Fruit fly (Drosophila melanogaster) whole organism, embryonic: ENCODE measurements around the gene Mbs.

ENCODE experiments used
- Aef1 ChIP-seq: fragments of 200-800 bp; sonication (Bioruptor generic); IDR thresholded peaks from 3 replicates; pipeline ENCODE4 v1.3.6; 2022; ENCODE audit warnings: missing biosample characterization, missing genetic modification characterization
- CG10654 ChIP-seq: fragments of 200-800 bp; sonication (Bioruptor generic); optimal IDR thresholded peaks from 2 replicates; lab custom pipeline; 2016; ENCODE audit warnings: missing biosample characterization, missing genetic modification characterization
- CG11504 ChIP-seq: fragments of 200-800 bp; sonication (Bioruptor generic); optimal IDR thresholded peaks from 3 replicates; lab custom pipeline; 2019; ENCODE audit warnings: missing biosample characterization, mild to moderate bottlenecking, missing genetic modification characterization, moderate library complexity
- CG11695 ChIP-seq: fragments of 200-800 bp; sonication (Bioruptor generic); IDR thresholded peaks from 3 replicates; pipeline ENCODE4 v1.3.6; 2022; ENCODE audit warnings: missing biosample characterization, missing genetic modification characterization
- CG12236 ChIP-seq: fragments of 200-800 bp; sonication (Bioruptor generic); optimal IDR thresholded peaks from 2 replicates; lab custom pipeline; 2016; ENCODE audit warnings: missing biosample characterization, missing genetic modification characterization
- CG12744 ChIP-seq: fragments of 200-800 bp; sonication (Bioruptor generic); optimal IDR thresholded peaks from 2 replicates; lab custom pipeline; 2016; ENCODE audit warnings: missing biosample characterization, missing genetic modification characterization
- CG13123 ChIP-seq: fragments of 200-800 bp; sonication (Bioruptor generic); optimal IDR thresholded peaks from 2 replicates; lab custom pipeline; 2016; ENCODE audit warnings: missing biosample characterization, missing genetic modification characterization
- CG14050 ChIP-seq: fragments of 200-800 bp; sonication (Bioruptor generic); IDR thresholded peaks from 3 replicates; pipeline ENCODE4 v1.3.6; 2022; ENCODE audit warnings: missing biosample characterization, missing genetic modification characterization
- CG15479 ChIP-seq: fragments of 200-800 bp; sonication (Bioruptor generic); optimal IDR thresholded peaks from 3 replicates; lab custom pipeline; 2019; ENCODE audit warnings: missing biosample characterization, mild to moderate bottlenecking, missing genetic modification characterization, moderate library complexity
- CG17385 ChIP-seq: fragments of 200-800 bp; sonication (Bioruptor generic); optimal IDR thresholded peaks from 3 replicates; lab custom pipeline; 2018; ENCODE audit warnings: missing biosample characterization, mild to moderate bottlenecking, missing genetic modification characterization
- CG17568 ChIP-seq: fragments of 200-800 bp; sonication (Bioruptor generic); optimal IDR thresholded peaks from 2 replicates; lab custom pipeline; 2018; ENCODE audit warnings: missing biosample characterization, mild to moderate bottlenecking, missing genetic modification characterization, moderate library complexity
- CG17612 ChIP-seq: fragments of 200-800 bp; sonication (Bioruptor generic); IDR thresholded peaks from 2 replicates; pipeline ENCODE4 v1.3.6; 2022; ENCODE audit warnings: missing biosample characterization, missing genetic modification characterization
- CG17829 ChIP-seq: fragments of 200-800 bp; optimal IDR thresholded peaks from 2 replicates; lab custom pipeline; 2019; ENCODE audit warnings: missing biosample characterization, mild to moderate bottlenecking, missing genetic modification characterization, moderate library complexity
- CG17912 ChIP-seq: fragments of 200-800 bp; sonication (Bioruptor generic); optimal IDR thresholded peaks from 2 replicates; lab custom pipeline; 2018; ENCODE audit warnings: missing biosample characterization, mild to moderate bottlenecking, missing genetic modification characterization
- CG2129 ChIP-seq: fragments of 200-800 bp; sonication (Bioruptor generic); IDR thresholded peaks from 2 replicates; pipeline ENCODE4 v1.3.6; 2022; ENCODE audit warnings: missing biosample characterization, missing genetic modification characterization; ENCODE audit not compliant: partially characterized antibody
- CG2678 ChIP-seq: fragments of 200-800 bp; sonication (Bioruptor generic); optimal IDR thresholded peaks from 3 replicates; lab custom pipeline; 2019; ENCODE audit warnings: missing biosample characterization, mild to moderate bottlenecking, missing genetic modification characterization, moderate library complexity
- CG2875 ChIP-seq: fragments of 200-800 bp; sonication (Bioruptor generic); optimal IDR thresholded peaks from 2 replicates; lab custom pipeline; 2017; ENCODE audit warnings: missing biosample characterization, mild to moderate bottlenecking, missing genetic modification characterization, missing genetic modification reagents
- CG4360 ChIP-seq: fragments of 200-800 bp; sonication (Bioruptor generic); IDR thresholded peaks from 2 replicates; pipeline ENCODE4 v1.3.6; 2022; ENCODE audit warnings: missing biosample characterization, missing genetic modification characterization
- CG4404 ChIP-seq: fragments of 200-800 bp; sonication (Bioruptor generic); IDR thresholded peaks from 2 replicates; pipeline ENCODE4 v1.3.6; 2022; ENCODE audit warnings: missing biosample characterization, missing genetic modification characterization
- CG4730 ChIP-seq: fragments of 200-800 bp; sonication (Bioruptor generic); IDR thresholded peaks from 2 replicates; pipeline ENCODE4 v1.3.6; 2022; ENCODE audit warnings: missing biosample characterization, missing genetic modification characterization
- CG5180 ChIP-seq: fragments of 200-800 bp; sonication (Bioruptor generic); optimal IDR thresholded peaks from 3 replicates; lab custom pipeline; 2017; ENCODE audit warnings: missing biosample characterization, missing genetic modification characterization, mild to moderate bottlenecking, moderate library complexity, missing genetic modification reagents
- CG7839 ChIP-seq: fragments of 200-800 bp; sonication (Bioruptor generic); optimal IDR thresholded peaks from 3 replicates; lab custom pipeline; 2018; ENCODE audit warnings: missing biosample characterization, mild to moderate bottlenecking, missing genetic modification characterization, moderate library complexity
- Drgx ChIP-seq: fragments of 200-800 bp; sonication (Bioruptor generic); IDR thresholded peaks from 2 replicates; pipeline ENCODE4 v1.3.6; 2022; ENCODE audit warnings: missing biosample characterization, missing genetic modification characterization
- ERR ChIP-seq: fragments of 200-800 bp; sonication (Bioruptor generic); optimal IDR thresholded peaks from 2 replicates; lab custom pipeline; 2016; ENCODE audit warnings: missing biosample characterization, missing genetic modification characterization
- Eip74EF ChIP-seq, 2 experiments: fragments of 200-800 bp in 1 of 2; fragments of >200 bp in 1 of 2; sonication (Bioruptor generic) in 1 of 2; optimal IDR thresholded peaks; 2 replicates each; lab custom pipeline; 2017 to 2019; ENCODE audit warnings: missing biosample characterization in 2 of 2, missing genetic modification characterization in 2 of 2, mild to moderate bottlenecking in 1 of 2, moderate library complexity in 1 of 2
- Fer3 ChIP-seq: fragments of 200-800 bp; sonication (Bioruptor generic); optimal IDR thresholded peaks from 2 replicates; lab custom pipeline; 2018; ENCODE audit warnings: missing biosample characterization, mild to moderate bottlenecking, missing genetic modification characterization, moderate library complexity
- H2.0 ChIP-seq: fragments of 200-800 bp; sonication (Bioruptor generic); IDR thresholded peaks from 2 replicates; pipeline ENCODE4 v1.3.6; 2022; ENCODE audit warnings: missing biosample characterization, missing genetic modification characterization
- HHEX ChIP-seq: fragments of 200-800 bp; sonication (Bioruptor generic); optimal IDR thresholded peaks from 3 replicates; lab custom pipeline; 2017; ENCODE audit warnings: missing biosample characterization, mild to moderate bottlenecking, missing genetic modification characterization, missing genetic modification reagents
- Hmx ChIP-seq: fragments of 200-800 bp; sonication (Bioruptor generic); optimal IDR thresholded peaks from 2 replicates; lab custom pipeline; 2016; ENCODE audit warnings: missing biosample characterization, missing genetic modification characterization
- Hr78 ChIP-seq, 2 experiments: fragments of 200-800 bp in 1 of 2; fragments of >200 bp in 1 of 2; sonication (Bioruptor generic) in 1 of 2; optimal IDR thresholded peaks; 2 replicates each; lab custom pipeline; 2017 to 2019; ENCODE audit warnings: missing biosample characterization in 2 of 2, missing genetic modification characterization in 2 of 2, mild to moderate bottlenecking in 1 of 2, moderate library complexity in 1 of 2
- Lim3 ChIP-seq: fragments of 200-800 bp; sonication (Bioruptor generic); IDR thresholded peaks from 2 replicates; pipeline ENCODE4 v1.3.6; 2022; ENCODE audit warnings: missing biosample characterization, missing genetic modification characterization
- Med ChIP-seq: fragments of 200-800 bp; sonication (Bioruptor generic); peaks from one replicate; lab custom pipeline; 2016; ENCODE audit warnings: missing biosample characterization, missing genetic modification characterization, mild to moderate bottlenecking, inconsistent platforms, moderate library complexity
- Meics ChIP-seq: fragments of 200-800 bp; sonication (Bioruptor generic); optimal IDR thresholded peaks from 2 replicates; lab custom pipeline; 2017; ENCODE audit warnings: missing biosample characterization, mild to moderate bottlenecking, missing genetic modification characterization
- Six4 ChIP-seq: fragments of 200-800 bp; sonication (Bioruptor generic); optimal IDR thresholded peaks from 2 replicates; lab custom pipeline; 2016; ENCODE audit warnings: missing biosample characterization, missing genetic modification characterization
- ase ChIP-seq: fragments of 200-800 bp; sonication (Bioruptor generic); IDR thresholded peaks from 3 replicates; pipeline ENCODE4 v1.3.6; 2022; ENCODE audit warnings: missing biosample characterization, missing genetic modification characterization
- ato ChIP-seq: fragments of 200-800 bp; sonication (Bioruptor generic); IDR thresholded peaks from 2 replicates; pipeline ENCODE4 v1.3.6; 2022; ENCODE audit warnings: missing biosample characterization, missing genetic modification characterization; ENCODE audit not compliant: partially characterized antibody
- bab2 ChIP-seq: fragments of 200-800 bp; sonication (Bioruptor generic); optimal IDR thresholded peaks from 2 replicates; lab custom pipeline; 2016; ENCODE audit warnings: missing biosample characterization, missing genetic modification characterization
- cato ChIP-seq: fragments of 200-800 bp; sonication (Bioruptor generic); optimal IDR thresholded peaks from 2 replicates; lab custom pipeline; 2016; ENCODE audit warnings: missing biosample characterization, missing genetic modification characterization, borderline replicate concordance
- chn ChIP-seq: fragments of 200-800 bp; sonication (Bioruptor generic); optimal IDR thresholded peaks from 2 replicates; lab custom pipeline; 2016; ENCODE audit warnings: missing biosample characterization, missing genetic modification characterization
- dm ChIP-seq: fragments of 200-800 bp; sonication (Bioruptor generic); optimal IDR thresholded peaks from 3 replicates; lab custom pipeline; 2016; ENCODE audit warnings: missing biosample characterization, missing genetic modification characterization
- en ChIP-seq: fragments of 200-800 bp; sonication (Bioruptor generic); optimal IDR thresholded peaks from 2 replicates; lab custom pipeline; 2016; ENCODE audit warnings: missing biosample characterization, missing genetic modification characterization
- ind ChIP-seq: fragments of 200-800 bp; sonication (Bioruptor generic); optimal IDR thresholded peaks from 3 replicates; lab custom pipeline; 2016; ENCODE audit warnings: missing biosample characterization, missing genetic modification characterization
- kah ChIP-seq: fragments of 200-800 bp; sonication (Bioruptor generic); optimal IDR thresholded peaks from 2 replicates; lab custom pipeline; 2018; ENCODE audit warnings: missing biosample characterization, mild to moderate bottlenecking, missing genetic modification characterization
- mld ChIP-seq: fragments of 200-800 bp; sonication (Bioruptor generic); IDR thresholded peaks from 3 replicates; pipeline ENCODE4 v1.3.6; 2022; ENCODE audit warnings: missing biosample characterization, missing genetic modification characterization; ENCODE audit not compliant: partially characterized antibody
- nerfin-1 ChIP-seq: fragments of 200-800 bp; sonication (Bioruptor generic); optimal IDR thresholded peaks from 3 replicates; lab custom pipeline; 2019; ENCODE audit warnings: missing biosample characterization, mild to moderate bottlenecking, missing genetic modification characterization, moderate library complexity
- otp ChIP-seq: fragments of 200-800 bp; sonication (Bioruptor generic); IDR thresholded peaks from 3 replicates; pipeline ENCODE4, ENCODE4 v1.3.6; 2022; ENCODE audit warnings: missing biosample characterization, missing genetic modification characterization
- pfk ChIP-seq: fragments of 200-800 bp; sonication (Bioruptor generic); optimal IDR thresholded peaks from 2 replicates; lab custom pipeline; 2018; ENCODE audit warnings: missing biosample characterization, mild to moderate bottlenecking, missing genetic modification characterization, moderate library complexity
- scrt ChIP-seq: fragments of 200-800 bp; sonication (Bioruptor generic); optimal IDR thresholded peaks from 2 replicates; lab custom pipeline; 2018; ENCODE audit warnings: missing biosample characterization, mild to moderate bottlenecking, missing genetic modification characterization, moderate library complexity
- sqz ChIP-seq: fragments of 200-800 bp; sonication (Bioruptor generic); optimal IDR thresholded peaks from 3 replicates; lab custom pipeline; 2018; ENCODE audit warnings: missing biosample characterization, mild to moderate bottlenecking, missing genetic modification characterization
- twi ChIP-seq: fragments of 200-800 bp; optimal IDR thresholded peaks from 2 replicates; lab custom pipeline; 2019; ENCODE audit warnings: missing biosample characterization, mild to moderate bottlenecking, missing genetic modification characterization, moderate library complexity
- zen ChIP-seq: fragments of 200-800 bp; sonication (Bioruptor generic); optimal IDR thresholded peaks from 3 replicates; lab custom pipeline; 2018; ENCODE audit warnings: missing biosample characterization, mild to moderate bottlenecking, missing genetic modification characterization, moderate library complexity

The Mbs gene

DNA sequence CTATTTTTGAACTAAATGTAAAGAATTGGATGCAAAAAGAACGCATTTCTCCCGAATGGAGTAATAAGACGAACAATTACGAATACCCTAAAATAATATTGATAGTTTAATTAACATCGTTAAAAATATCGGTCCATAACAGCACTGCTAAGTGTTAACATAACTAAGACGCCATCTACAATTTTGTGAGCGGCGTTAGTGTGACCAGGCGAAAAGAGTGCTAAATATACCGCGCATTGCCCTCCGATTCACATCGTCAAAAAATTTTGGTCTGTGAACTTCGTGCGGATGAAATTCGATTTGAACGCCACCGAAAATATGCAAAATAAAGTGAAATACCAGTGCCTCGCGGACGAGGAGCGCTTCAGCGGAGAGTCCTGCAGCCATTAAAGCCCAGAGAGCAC is at the start of gene Mbs (continued):
- TF ChIP-seq scrt (GFP tag; lab: Kevin White, UChicago) (no peak), Hr78 (GFP tag; optimal IDR thresholded peaks at IDR 0.05; lab: Kevin White, UChicago) (no peak), CG17612 (no peak), chn (GFP tag; lab: Kevin White, UChicago) (no peak), CG12236 (GFP tag; lab: Kevin White, UChicago) (no peak), Eip74EF (GFP tag; optimal IDR thresholded peaks at IDR 0.05; lab: Kevin White, UChicago) (no peak), otp (no peak), H2.0 (GFP tag; lab: Robert Waterston, UW) (no peak), Fer3 (tag; lab: Kevin White, UChicago) (peak; percentile 33), CG17912 (GFP tag; lab: Kevin White, UChicago) (peak; percentile 48), Six4 (GFP tag; lab: Kevin White, UChicago) (no peak), Drgx (GFP tag; lab: Robert Waterston, UW) (no peak), zen (no peak), CG10654 (no peak), CG4730 (GFP tag; lab: Robert Waterston, UW) (no peak), Aef1 (GFP tag; lab: Robert Waterston, UW) (no peak), CG12744 (no peak), CG13123 (GFP tag; lab: Kevin White, UChicago) (no peak), Meics (GFP tag; lab: Kevin White, UChicago) (peak; percentile 12), CG17829 (tag; lab: Kevin White, UChicago) (peak; percentile 53), CG2678 (tag; lab: Kevin White, UChicago) (peak; percentile 1), HHEX (GFP tag; lab: Kevin White, UChicago) (peak; percentile 12), ato (GFP tag; lab: Robert Waterston, UW) (0 out of 2 replicates have a peak, but pooled peaks have one; percentile 23), CG7839 (tag; lab: Kevin White, UChicago) (peak; percentile 10), CG2129 (GFP tag; lab: Robert Waterston, UW) (peak; percentile 57; the same call in 1 of the 2 replicates), ERR (GFP tag; lab: Kevin White, UChicago) (peak; percentile 1), twi (tag; lab: Kevin White, UChicago) (no peak), sqz (no peak), kah (no peak), CG4404 (GFP tag; lab: Robert Waterston, UW) (no peak), ind (GFP tag; lab: Kevin White, UChicago) (no peak), bab2 (GFP tag; lab: Kevin White, UChicago) (no peak), CG15479 (GFP tag; lab: Kevin White, UChicago) (no peak), pfk (GFP tag; lab: Kevin White, UChicago) (peak; percentile 32), ase (no peak), cato (no peak), Lim3 (GFP tag; lab: Robert Waterston, UW) (no peak), en (GFP tag; lab: Kevin White, UChicago) (no peak), CG5180 (no peak), CG2875 (GFP tag; lab: Kevin White, UChicago) (no peak), dm (GFP tag; lab: Kevin White, UChicago) (no peak), mld (GFP tag; lab: Robert Waterston, UW) (peak; percentile 65; the same call in 1 of the 3 replicates), CG17385 (GFP tag; lab: Kevin White, UChicago) (no peak), nerfin-1 (tag; lab: Kevin White, UChicago) (no peak), CG14050 (GFP tag; lab: Robert Waterston, UW) (no peak), CG11695 (GFP tag; lab: Robert Waterston, UW) (no peak), Hmx (no peak), CG17568 (GFP tag; lab: Kevin White, UChicago) (no peak), CG11504 (tag; lab: Kevin White, UChicago) (peak; percentile 6), Med (GFP tag; lab: Kevin White, UChicago) (peak; percentile 85), CG4360 (GFP tag; lab: Robert Waterston, UW) (no peak)
